Fruit fly (Drosophila melanogaster): Measurements from ENCODE around the gene CG43342.

The CG43342 gene

dm6 chr3R:22381077-22381476 lies at the start of gene CG43342:
TSS of gene CG43342 (plus strand) at chr3R:22381340.
- TF ChIP-seq CG17801 (GFP tag; optimal IDR thresholded peaks at IDR 0.05; ENCODE audit: partially characterized antibody), result no peak

- TF ChIP-seq CG17801 (GFP tag; optimal IDR thresholded peaks at IDR 0.05; ENCODE audit: partially characterized antibody), result no peak
Measured at dm6 chr3R:22331691-22332090, 49.4 kb upstream of the CG43342 start, which contains the start of gene CG13862. TSS of gene CG13862 (plus strand) at chr3R:22331991.

- TF ChIP-seq CG17801 (GFP tag; optimal IDR thresholded peaks at IDR 0.05; ENCODE audit: partially characterized antibody), result no peak
Measured at dm6 chr3R:22334050-22334449, 47.1 kb upstream of the CG43342 start, which contains the start of gene CG5391. TSS of gene CG5391 (minus strand) at chr3R:22334150.

- no peak for TF ChIP-seq CG17801 (GFP tag; optimal IDR thresholded peaks at IDR 0.05; ENCODE audit: partially characterized antibody)
Measured at dm6 chr3R:22339510-22339909, 41.6 kb upstream of the CG43342 start.

- no peak for TF ChIP-seq CG17801 (GFP tag; optimal IDR thresholded peaks at IDR 0.05; ENCODE audit: partially characterized antibody)
Measured at dm6 chr3R:22340207-22340606, 40.9 kb upstream of the CG43342 start, which contains the start of gene CG5388. TSS of gene CG5388 (minus strand) at chr3R:22340307.

dm6 chr3R:22341652-22342051 lies 39.5 kb upstream of the CG43342 start:
- no peak for TF ChIP-seq CG17801 (GFP tag; optimal IDR thresholded peaks at IDR 0.05; ENCODE audit: partially characterized antibody)

- TF ChIP-seq CG17801 (GFP tag; optimal IDR thresholded peaks at IDR 0.05; ENCODE audit: partially characterized antibody), result no peak
Measured at dm6 chr3R:22342151-22342550, 39.0 kb upstream of the CG43342 start, which contains the start of gene CG5386. TSS of gene CG5386 (minus strand) at chr3R:22342251.

- no peak for TF ChIP-seq CG17801 (GFP tag; optimal IDR thresholded peaks at IDR 0.05; ENCODE audit: partially characterized antibody)
Measured at dm6 chr3R:22342708-22343107, 38.4 kb upstream of the CG43342 start.

dm6 chr3R:22351396-22351795 lies 29.7 kb upstream of the CG43342 start, which contains the start of gene rdhB:
TSS of gene rdhB (plus strand) at chr3R:22351696.
- no peak for TF ChIP-seq CG17801 (GFP tag; optimal IDR thresholded peaks at IDR 0.05; ENCODE audit: partially characterized antibody)

dm6 chr3R:22356464-22357410 lies 24.4 kb upstream of the CG43342 start, which contains the start of gene Sar1:
TSS of gene Sar1 (plus strand) at chr3R:22356685.
- TF ChIP-seq CG17801 (GFP tag; optimal IDR thresholded peaks at IDR 0.05; ENCODE audit: partially characterized antibody), result peak; percentile 14

dm6 chr3R:22357942-22358341 lies 23.2 kb upstream of the CG43342 start:
- TF ChIP-seq CG17801 (GFP tag; optimal IDR thresholded peaks at IDR 0.05; ENCODE audit: partially characterized antibody), result no peak

- TF ChIP-seq CG17801 (GFP tag; optimal IDR thresholded peaks at IDR 0.05; ENCODE audit: partially characterized antibody), result no peak
Measured at dm6 chr3R:22358810-22359209, 22.3 kb upstream of the CG43342 start.

- peak; percentile 82 for TF ChIP-seq CG17801 (GFP tag; optimal IDR thresholded peaks at IDR 0.05; ENCODE audit: partially characterized antibody)
Measured at dm6 chr3R:22362218-22362907, 18.8 kb upstream of the CG43342 start, which contains the start of the genes JMJD6, CG7071 and Muted. TSS of gene JMJD6 (minus strand) at chr3R:22362371. TSS of gene CG7071 (plus strand) at chr3R:22362620. TSS of gene Muted (plus strand) at chr3R:22362620.

- TF ChIP-seq CG17801 (GFP tag; optimal IDR thresholded peaks at IDR 0.05; ENCODE audit: partially characterized antibody), result peak; percentile 26
Measured at dm6 chr3R:22365660-22366195, 15.4 kb upstream of the CG43342 start, which contains the start of gene CG5382. TSS of gene CG5382 (minus strand) at chr3R:22365983.
